Fruit fly (Drosophila melanogaster) whole organism, embryonic: ENCODE results near the gene CG4009.

Source experiments
- Ada2b ChIP-seq: fragments of 200-800 bp; sonication (Bioruptor generic); IDR thresholded peaks from 2 replicates; pipeline ENCODE4 v1.3.6; 2022; ENCODE audit warnings: missing biosample characterization, missing genetic modification characterization
- Antp ChIP-seq: fragments of 200-800 bp; sonication (Bioruptor generic); optimal IDR thresholded peaks from 3 replicates; lab custom pipeline; 2016; ENCODE audit warnings: missing biosample characterization, missing genetic modification characterization
- Asciz ChIP-seq: fragments of 200-800 bp; sonication (Bioruptor generic); optimal IDR thresholded peaks from 2 replicates; lab custom pipeline; 2017; ENCODE audit warnings: missing biosample characterization, mild to moderate bottlenecking, missing genetic modification characterization, missing genetic modification reagents
- Bgb ChIP-seq: fragments of 200-800 bp; sonication (Bioruptor generic); IDR thresholded peaks from 2 replicates; pipeline ENCODE4 v1.3.6; 2022; ENCODE audit warnings: missing biosample characterization, missing genetic modification characterization; ENCODE audit not compliant: partially characterized antibody
- CG12744 ChIP-seq: fragments of 200-800 bp; sonication (Bioruptor generic); optimal IDR thresholded peaks from 2 replicates; lab custom pipeline; 2016; ENCODE audit warnings: missing biosample characterization, missing genetic modification characterization
- CG12769 ChIP-seq: fragments of 200-800 bp; sonication (Bioruptor generic); optimal IDR thresholded peaks from 2 replicates; lab custom pipeline; 2019; ENCODE audit warnings: missing biosample characterization, mild to moderate bottlenecking, missing genetic modification characterization, moderate library complexity
- CG13775 ChIP-seq: fragments of 200-800 bp; sonication (Bioruptor generic); optimal IDR thresholded peaks from 3 replicates; lab custom pipeline; 2017; ENCODE audit warnings: missing biosample characterization, mild to moderate bottlenecking, missing genetic modification characterization
- CG15696 ChIP-seq: fragments of 200-800 bp; sonication (Bioruptor generic); optimal IDR thresholded peaks from 2 replicates; lab custom pipeline; 2019; ENCODE audit warnings: missing biosample characterization, mild to moderate bottlenecking, missing genetic modification characterization, moderate library complexity
- CG1603 ChIP-seq: fragments of 200-800 bp; sonication (Bioruptor generic); optimal IDR thresholded peaks from 2 replicates; lab custom pipeline; 2019; ENCODE audit warnings: missing biosample characterization, mild to moderate bottlenecking, missing genetic modification characterization, moderate library complexity
- CG17912 ChIP-seq: fragments of 200-800 bp; sonication (Bioruptor generic); optimal IDR thresholded peaks from 2 replicates; lab custom pipeline; 2018; ENCODE audit warnings: missing biosample characterization, mild to moderate bottlenecking, missing genetic modification characterization
- CG18476 ChIP-seq: fragments of 200-800 bp; sonication (Bioruptor generic); optimal IDR thresholded peaks from 2 replicates; lab custom pipeline; 2016; ENCODE audit warnings: missing biosample characterization, mild to moderate bottlenecking, missing genetic modification characterization
- CG2889 ChIP-seq: fragments of 200-800 bp; sonication (Bioruptor generic); IDR thresholded peaks from 3 replicates; pipeline ENCODE4 v1.3.6; 2022; ENCODE audit warnings: missing biosample characterization, missing genetic modification characterization
- CG31365 ChIP-seq: fragments of 200-800 bp; sonication (Bioruptor generic); optimal IDR thresholded peaks from 2 replicates; lab custom pipeline; 2018; ENCODE audit warnings: missing biosample characterization, mild to moderate bottlenecking, missing genetic modification characterization
- CG31441 ChIP-seq: fragments of 200-800 bp; sonication (Bioruptor generic); IDR thresholded peaks from 2 replicates; pipeline ENCODE4 v1.3.6; 2022; ENCODE audit warnings: missing biosample characterization, missing genetic modification characterization
- CG3838 ChIP-seq: fragments of 200-800 bp; sonication (Bioruptor generic); optimal IDR thresholded peaks from 3 replicates; lab custom pipeline; 2016; ENCODE audit warnings: missing biosample characterization, missing genetic modification characterization
- CG3847 ChIP-seq: fragments of 200-800 bp; sonication (Bioruptor generic); IDR thresholded peaks from 2 replicates; pipeline ENCODE4 v1.3.6; 2022; ENCODE audit warnings: missing biosample characterization, missing genetic modification characterization
- CG43689 ChIP-seq: fragments of 200-800 bp; sonication (Bioruptor generic); IDR thresholded peaks from 2 replicates; pipeline ENCODE4 v1.3.6; 2022; ENCODE audit warnings: missing biosample characterization, missing genetic modification characterization
- CG7745 ChIP-seq: fragments of 200-800 bp; sonication (Bioruptor generic); optimal IDR thresholded peaks from 2 replicates; lab custom pipeline; 2018; ENCODE audit warnings: missing biosample characterization, mild to moderate bottlenecking, missing genetic modification characterization, moderate library complexity
- CG8281 ChIP-seq: fragments of 200-800 bp; sonication (Bioruptor generic); optimal IDR thresholded peaks from 2 replicates; lab custom pipeline; 2018; ENCODE audit warnings: missing biosample characterization, mild to moderate bottlenecking, missing genetic modification characterization, moderate library complexity
- CG8359 ChIP-seq: fragments of 200-800 bp; sonication (Bioruptor generic); optimal IDR thresholded peaks from 2 replicates; lab custom pipeline; 2017; ENCODE audit warnings: missing biosample characterization, mild to moderate bottlenecking, missing genetic modification characterization, borderline replicate concordance
- CG8924 ChIP-seq: fragments of 200-800 bp; optimal IDR thresholded peaks from 3 replicates; lab custom pipeline; 2019; ENCODE audit warnings: missing biosample characterization, mild to moderate bottlenecking, missing genetic modification characterization, moderate library complexity
- CG8944 ChIP-seq: fragments of 200-800 bp; sonication (Bioruptor generic); optimal IDR thresholded peaks from 3 replicates; lab custom pipeline; 2016; ENCODE audit warnings: missing biosample characterization, missing genetic modification characterization
- Elba2 ChIP-seq: fragments of 200-800 bp; sonication (Bioruptor generic); optimal IDR thresholded peaks from 3 replicates; lab custom pipeline; 2016; ENCODE audit warnings: missing biosample characterization, missing genetic modification characterization
- Ets97D ChIP-seq: fragments of 200-800 bp; sonication (Bioruptor generic); optimal IDR thresholded peaks from 3 replicates; lab custom pipeline; 2016; ENCODE audit warnings: missing biosample characterization, missing genetic modification characterization
- Fer2 ChIP-seq: fragments of 200-800 bp; sonication (Bioruptor generic); optimal IDR thresholded peaks from 2 replicates; lab custom pipeline; 2018; ENCODE audit warnings: missing biosample characterization, mild to moderate bottlenecking, missing genetic modification characterization, moderate library complexity
- HLH4C ChIP-seq: fragments of 200-800 bp; sonication (Bioruptor generic); IDR thresholded peaks from 3 replicates; pipeline ENCODE4 v1.3.6; 2022; ENCODE audit warnings: missing biosample characterization, missing genetic modification characterization; ENCODE audit not compliant: partially characterized antibody
- Hey ChIP-seq: fragments of 200-800 bp; sonication (Bioruptor generic); optimal IDR thresholded peaks from 3 replicates; lab custom pipeline; 2018; ENCODE audit warnings: missing biosample characterization, mild to moderate bottlenecking, missing genetic modification characterization
- Ravus ChIP-seq: fragments of 200-800 bp; sonication (Bioruptor generic); IDR thresholded peaks from 2 replicates; pipeline ENCODE4 v1.3.6; 2022; ENCODE audit warnings: missing biosample characterization, missing genetic modification characterization
- Sry-δ ChIP-seq: fragments of 200-800 bp; sonication (Bioruptor generic); optimal IDR thresholded peaks from 2 replicates; lab custom pipeline; 2016; ENCODE audit warnings: missing biosample characterization, missing genetic modification characterization
- al ChIP-seq: fragments of 200-800 bp; sonication (Bioruptor generic); IDR thresholded peaks from 2 replicates; pipeline ENCODE4 v1.3.6; 2022; ENCODE audit warnings: missing biosample characterization, missing genetic modification characterization
- aop ChIP-seq: fragments of 200-800 bp; sonication (Bioruptor generic); IDR thresholded peaks from 2 replicates; pipeline ENCODE4 v1.3.6; 2022; ENCODE audit warnings: missing biosample characterization, missing genetic modification characterization
- bbx ChIP-seq: fragments of 200-800 bp; sonication (Bioruptor generic); IDR thresholded peaks from 2 replicates; pipeline ENCODE4 v1.3.6; 2022; ENCODE audit warnings: missing biosample characterization, missing genetic modification characterization; ENCODE audit not compliant: partially characterized antibody
- bcd ChIP-seq: fragments of 200-800 bp; sonication (Bioruptor generic); optimal IDR thresholded peaks from 2 replicates; lab custom pipeline; 2017; ENCODE audit warnings: missing biosample characterization, mild to moderate bottlenecking, missing genetic modification characterization
- ci ChIP-seq: fragments of 200-800 bp; sonication (Bioruptor generic); IDR thresholded peaks from 3 replicates; pipeline ENCODE4 v1.3.6; 2022; ENCODE audit warnings: missing biosample characterization, missing genetic modification characterization
- dmrt11E ChIP-seq: fragments of 200-800 bp; sonication (Bioruptor generic); optimal IDR thresholded peaks from 3 replicates; lab custom pipeline; 2018; ENCODE audit warnings: missing biosample characterization, mild to moderate bottlenecking, missing genetic modification characterization, moderate library complexity
- fd96Cb ChIP-seq: fragments of 200-800 bp; sonication (Bioruptor generic); optimal IDR thresholded peaks from 2 replicates; lab custom pipeline; 2018; ENCODE audit warnings: missing biosample characterization, mild to moderate bottlenecking, missing genetic modification characterization, moderate library complexity
- gcm ChIP-seq: fragments of 200-800 bp; sonication (Bioruptor generic); optimal IDR thresholded peaks from 2 replicates; lab custom pipeline; 2019; ENCODE audit warnings: missing biosample characterization, mild to moderate bottlenecking, missing genetic modification characterization, moderate library complexity
- gsb ChIP-seq: fragments of 200-800 bp; sonication (Bioruptor generic); IDR thresholded peaks from 2 replicates; pipeline ENCODE4 v1.3.6; 2022; ENCODE audit warnings: missing biosample characterization, missing genetic modification characterization
- inv ChIP-seq: fragments of 200-800 bp; sonication (Bioruptor generic); IDR thresholded peaks from 2 replicates; pipeline ENCODE4 v1.3.6; 2022; ENCODE audit warnings: missing biosample characterization, missing genetic modification characterization; ENCODE audit not compliant: partially characterized antibody
- jing ChIP-seq: fragments of 200-800 bp; sonication (Bioruptor generic); optimal IDR thresholded peaks from 2 replicates; lab custom pipeline; 2018; ENCODE audit warnings: missing biosample characterization, mild to moderate bottlenecking, missing genetic modification characterization
- lmd ChIP-seq: fragments of 200-800 bp; sonication (Bioruptor generic); IDR thresholded peaks from 2 replicates; pipeline ENCODE4 v1.3.6; 2022; ENCODE audit warnings: missing biosample characterization, missing genetic modification characterization
- pros ChIP-seq: fragments of 200-800 bp; sonication (Bioruptor generic); optimal IDR thresholded peaks from 3 replicates; lab custom pipeline; 2019; ENCODE audit warnings: missing biosample characterization, mild to moderate bottlenecking, missing genetic modification characterization, moderate library complexity
- run ChIP-seq: fragments of 200-800 bp; sonication (Bioruptor generic); optimal IDR thresholded peaks from 3 replicates; lab custom pipeline; 2018; ENCODE audit warnings: missing biosample characterization, mild to moderate bottlenecking, missing genetic modification characterization
- sens ChIP-seq: fragments of 200-800 bp; sonication (Bioruptor generic); peaks from one replicate; lab custom pipeline; 2016; ENCODE audit warnings: missing biosample characterization, missing genetic modification characterization
- stwl ChIP-seq: fragments of 200-800 bp; sonication (Bioruptor generic); optimal IDR thresholded peaks from 3 replicates; lab custom pipeline; 2018; ENCODE audit warnings: missing biosample characterization, mild to moderate bottlenecking, missing genetic modification characterization, moderate library complexity
- tna ChIP-seq: fragments of 200-800 bp; sonication (Bioruptor generic); IDR thresholded peaks from 2 replicates; pipeline ENCODE4 v1.3.6; 2022; ENCODE audit warnings: missing biosample characterization, missing genetic modification characterization; ENCODE audit not compliant: partially characterized antibody
- vfl ChIP-seq: fragments of 200-800 bp; sonication (Bioruptor generic); optimal IDR thresholded peaks from 2 replicates; lab custom pipeline; 2016; ENCODE audit warnings: missing biosample characterization, missing genetic modification characterization
- wdn ChIP-seq: fragments of 200-800 bp; sonication (Bioruptor generic); IDR thresholded peaks from 2 replicates; pipeline ENCODE4 v1.3.6; 2022; ENCODE audit warnings: missing biosample characterization, missing genetic modification characterization
- z ChIP-seq: fragments of 200-800 bp; sonication (Bioruptor generic); IDR thresholded peaks from 3 replicates; pipeline ENCODE4 v1.3.6; 2022; ENCODE audit warnings: missing biosample characterization, missing genetic modification characterization
- zen2 ChIP-seq: fragments of 200-800 bp; sonication (Bioruptor generic); IDR thresholded peaks from 3 replicates; pipeline ENCODE4 v1.3.6; 2022; ENCODE audit warnings: missing biosample characterization, missing genetic modification characterization; ENCODE audit not compliant: partially characterized antibody

The CG4009 gene

DNA sequence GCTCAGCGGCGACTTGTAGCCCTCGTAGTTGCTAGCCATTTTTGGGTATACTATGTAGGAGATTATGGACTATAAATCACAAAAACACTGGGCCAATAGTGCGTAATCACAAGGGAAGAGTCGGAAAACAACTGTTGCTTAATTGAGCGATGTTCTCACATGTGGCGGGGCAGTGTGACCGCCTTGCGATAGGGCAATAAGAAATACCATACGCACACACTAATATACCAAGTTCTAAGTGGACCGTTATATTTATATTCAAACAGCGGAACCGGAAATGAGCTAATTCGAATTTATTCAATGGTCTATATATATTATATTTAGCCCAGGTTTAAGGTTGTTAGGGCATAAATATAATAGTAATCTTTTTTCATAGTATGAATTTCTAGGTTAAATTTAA, 14.9 kb downstream of the CG4009 start, which contains the start of gene Adsl (continued):
- peak; percentile 99 for TF ChIP-seq Ets97D (GFP tag; lab: Kevin White, UChicago)
- peak; percentile 44 for TF ChIP-seq CG31365
- TF ChIP-seq gsb, result no peak
- peak; percentile 99 for TF ChIP-seq stwl (tag; lab: Kevin White, UChicago)
- no peak for TF ChIP-seq CG8944 (GFP tag; lab: Kevin White, UChicago)
- TF ChIP-seq CG15696 (tag; lab: Kevin White, UChicago), result peak; percentile 3
- TF ChIP-seq gcm (GFP tag; lab: Kevin White, UChicago), result peak; percentile 76
- TF ChIP-seq sens (GFP tag; lab: Kevin White, UChicago), result peak; percentile 89
- TF ChIP-seq run (tag; lab: Kevin White, UChicago), result no peak
- TF ChIP-seq lmd (GFP tag; lab: Robert Waterston, UW), result no peak
- peak; percentile 81 for TF ChIP-seq CG13775 (GFP tag; lab: Kevin White, UChicago)
- peak; percentile 60 for TF ChIP-seq CG8359 (GFP tag; lab: Kevin White, UChicago)
- TF ChIP-seq CG31441, result peak; percentile 84; the same call in 1 of the 2 replicates
- TF ChIP-seq CG43689, result no peak
- TF ChIP-seq inv (GFP tag; lab: Robert Waterston, UW), result no peak
- peak; percentile 41 for TF ChIP-seq CG8924 (tag; lab: Kevin White, UChicago)
- TF ChIP-seq ci (GFP tag; lab: Robert Waterston, UW), result peak; percentile 91
- no peak for TF ChIP-seq jing (GFP tag; lab: Kevin White, UChicago)
- no peak for TF ChIP-seq CG12769 (tag; lab: Kevin White, UChicago)
- TF ChIP-seq Antp (GFP tag; lab: Kevin White, UChicago), result no peak
- TF ChIP-seq al (GFP tag; lab: Robert Waterston, UW), result no peak
- no peak for TF ChIP-seq Elba2
- no peak for TF ChIP-seq CG3838
- TF ChIP-seq Fer2 (tag; lab: Kevin White, UChicago), result peak; percentile 56
- TF ChIP-seq CG1603 (tag; lab: Kevin White, UChicago), result peak; percentile 84
- TF ChIP-seq CG12744, result no peak
- no peak for TF ChIP-seq vfl (GFP tag; lab: Kevin White, UChicago)
- no peak for TF ChIP-seq CG3847 (GFP tag; lab: Robert Waterston, UW)
- TF ChIP-seq dmrt11E, result peak; percentile 69
- peak; percentile 25; the same call in 1 of the 2 replicates for TF ChIP-seq bbx (GFP tag; lab: Robert Waterston, UW)
- no peak for TF ChIP-seq pros (GFP tag; lab: Kevin White, UChicago)
- TF ChIP-seq CG17912 (GFP tag; lab: Kevin White, UChicago), result peak; percentile 50
- TF ChIP-seq fd96Cb, result no peak
- TF ChIP-seq Hey (tag; lab: Kevin White, UChicago), result peak; percentile 14
- peak; percentile 49; the same call in 1 of the 2 replicates for TF ChIP-seq Bgb (GFP tag; lab: Robert Waterston, UW)
- TF ChIP-seq Sry-δ (GFP tag; lab: Kevin White, UChicago), result no peak
- peak; percentile 75 for TF ChIP-seq bcd (GFP tag; lab: Kevin White, UChicago)
- no peak for TF ChIP-seq CG18476 (GFP tag; lab: Kevin White, UChicago)
- TF ChIP-seq tna (GFP tag; lab: Robert Waterston, UW), result no peak
- peak; percentile 62; the same call in 1 of the 2 replicates for TF ChIP-seq aop (GFP tag; lab: Robert Waterston, UW)
- 0 out of 3 replicates have a peak, but pooled peaks have one; percentile 9 for TF ChIP-seq z (GFP tag; lab: Robert Waterston, UW)
- no peak for TF ChIP-seq Ravus (GFP tag; lab: Robert Waterston, UW)
- no peak for TF ChIP-seq CG2889
- TF ChIP-seq HLH4C (GFP tag; lab: Robert Waterston, UW), result no peak
- TF ChIP-seq zen2 (GFP tag; lab: Robert Waterston, UW), result no peak
- TF ChIP-seq Asciz (GFP tag; lab: Kevin White, UChicago), result peak; percentile 82
- peak; percentile 30 for TF ChIP-seq CG8281
- TF ChIP-seq Ada2b (GFP tag; lab: Robert Waterston, UW), result peak; percentile 19; the same call in 1 of the 2 replicates
- TF ChIP-seq CG7745, result no peak
- TF ChIP-seq wdn (GFP tag; lab: Robert Waterston, UW), result no peak
